Worm (Caenorhabditis elegans): ENCODE results near the gene Y46D2A.1.
A peak's percentile ranks its signal among the peaks of the same experiment; 100 is the strongest.

Gene Y46D2A.1

ce11 chrII:3295193-3295592, 27.2 kb upstream of the Y46D2A.1 start, which contains the start of gene btb-17:
Gene btb-17 (plus strand): TSS chrII:3295405.
- TF ChIP-seq aly-1 (tag; optimal IDR thresholded peaks at IDR 0.05) (no peak), pes-1 (GFP tag; IDR thresholded peaks at IDR 0.05) (no peak), tbx-37 (GFP tag; conservative IDR thresholded peaks at IDR 0.05) (no peak), F13C5.2 (tag; optimal IDR thresholded peaks at IDR 0.05) (no peak), hmbx-1 (tag; optimal IDR thresholded peaks at IDR 0.05) (no peak), ama-1 (optimal IDR thresholded peaks at IDR 0.05) (no peak), ceh-13 (GFP tag; optimal IDR thresholded peaks at IDR 0.05) (no peak), hnd-1 (tag; optimal IDR thresholded peaks at IDR 0.05) (no peak), flt-1 (GFP tag; IDR thresholded peaks at IDR 0.05) (no peak), ets-7 (tag; optimal IDR thresholded peaks at IDR 0.05) (no peak), scrt-1 (GFP tag; IDR thresholded peaks at IDR 0.05) (no peak), B0310.2 (tag; optimal IDR thresholded peaks at IDR 0.05) (no peak)

ce11 chrII:3296644-3297043, 25.7 kb upstream of the Y46D2A.1 start, which contains the start of gene btb-16:
Gene btb-16 (plus strand): TSS chrII:3296883.
- TF ChIP-seq flt-1 (GFP tag; IDR thresholded peaks at IDR 0.05) (no peak), ceh-13 (GFP tag; optimal IDR thresholded peaks at IDR 0.05) (no peak), ets-7 (tag; optimal IDR thresholded peaks at IDR 0.05) (no peak), ceh-36 (tag; optimal IDR thresholded peaks at IDR 0.05) (no peak), hmg-4 (GFP tag; optimal IDR thresholded peaks at IDR 0.05) (no peak), ama-1 (optimal IDR thresholded peaks at IDR 0.05) (no peak), pes-1 (GFP tag; IDR thresholded peaks at IDR 0.05) (no peak)

- TF ChIP-seq aly-1 (tag; optimal IDR thresholded peaks at IDR 0.05), result no peak
- no peak for TF ChIP-seq sea-1 (GFP tag; conservative IDR thresholded peaks at IDR 0.05)
- TF ChIP-seq hnd-1 (tag; optimal IDR thresholded peaks at IDR 0.05), result no peak
- no peak for TF ChIP-seq flt-1 (GFP tag; IDR thresholded peaks at IDR 0.05)
- TF ChIP-seq hmbx-1 (tag; optimal IDR thresholded peaks at IDR 0.05), result no peak
- TF ChIP-seq ets-7 (tag; optimal IDR thresholded peaks at IDR 0.05), result no peak
- no peak for TF ChIP-seq B0310.2 (tag; optimal IDR thresholded peaks at IDR 0.05)
Observed at ce11 chrII:3297914-3298313, 24.4 kb upstream of the Y46D2A.1 start, which contains the start of gene btb-18. Gene btb-18 (plus strand): TSS chrII:3298214.

- TF ChIP-seq tra-4 (tag; optimal IDR thresholded peaks at IDR 0.05) (no peak), ceh-13 (GFP tag; optimal IDR thresholded peaks at IDR 0.05) (no peak), B0310.2 (tag; optimal IDR thresholded peaks at IDR 0.05) (no peak)
Observed at ce11 chrII:3299457-3299856, 22.9 kb upstream of the Y46D2A.1 start, which contains the start of gene btb-22. Gene btb-22 (plus strand): TSS chrII:3299757.

ce11 chrII:3303582-3303981, 18.8 kb upstream of the Y46D2A.1 start:
- no peak for TF ChIP-seq ets-7 (tag; optimal IDR thresholded peaks at IDR 0.05)

- peak; percentile 35; the same call in 1 of the 2 replicates for TF ChIP-seq tbx-37 (GFP tag; conservative IDR thresholded peaks at IDR 0.05)
Observed at ce11 chrII:3309963-3310362, 12.4 kb upstream of the Y46D2A.1 start.

ce11 chrII:3310957-3311657, 11.2 kb upstream of the Y46D2A.1 start:
- TF ChIP-seq aly-1 (tag; optimal IDR thresholded peaks at IDR 0.05) (no peak), ets-7 (tag; optimal IDR thresholded peaks at IDR 0.05) (no peak), scrt-1 (GFP tag; IDR thresholded peaks at IDR 0.05) (no peak), hmg-4 (GFP tag; optimal IDR thresholded peaks at IDR 0.05) (no peak), hmbx-1 (tag; optimal IDR thresholded peaks at IDR 0.05) (no peak), tra-4 (tag; optimal IDR thresholded peaks at IDR 0.05) (no peak), tbx-37 (GFP tag; conservative IDR thresholded peaks at IDR 0.05) (no peak), sea-1 (GFP tag; conservative IDR thresholded peaks at IDR 0.05) (no peak), ceh-13 (GFP tag; optimal IDR thresholded peaks at IDR 0.05) (no peak), pes-1 (GFP tag; IDR thresholded peaks at IDR 0.05) (no peak), tbx-11 (GFP tag; IDR thresholded peaks at IDR 0.05) (no peak), B0310.2 (tag; optimal IDR thresholded peaks at IDR 0.05) (no peak), flt-1 (GFP tag; IDR thresholded peaks at IDR 0.05) (no peak), F13C5.2 (tag; optimal IDR thresholded peaks at IDR 0.05) (no peak), ceh-36 (tag; optimal IDR thresholded peaks at IDR 0.05) (no peak), ama-1 (optimal IDR thresholded peaks at IDR 0.05) (no peak), hnd-1 (tag; optimal IDR thresholded peaks at IDR 0.05) (no peak)

- TF ChIP-seq hmg-4 (GFP tag; optimal IDR thresholded peaks at IDR 0.05) (no peak), B0310.2 (tag; optimal IDR thresholded peaks at IDR 0.05) (no peak), sea-1 (GFP tag; conservative IDR thresholded peaks at IDR 0.05) (no peak), ceh-13 (GFP tag; optimal IDR thresholded peaks at IDR 0.05) (no peak)
Observed at ce11 chrII:3313442-3313841, 8.9 kb upstream of the Y46D2A.1 start, which contains the start of gene F39E9.6. Gene F39E9.6 (minus strand): TSS chrII:3313542.

ce11 chrII:3318839-3319238, 3.5 kb upstream of the Y46D2A.1 start:
- TF ChIP-seq ceh-13 (GFP tag; optimal IDR thresholded peaks at IDR 0.05), result no peak
- no peak for TF ChIP-seq scrt-1 (GFP tag; IDR thresholded peaks at IDR 0.05)

Measured in whole organism, early embryonic.